Fruit fly (Drosophila melanogaster): ENCODE data around the gene CG32712.

CG32712 gene

dm6 chrX:8412197-8413160 is 21.1 kb downstream of the CG32712 start:
- no peak for TF ChIP-seq ttk (optimal IDR thresholded peaks at IDR 0.05)
- TF ChIP-seq Sin3A (optimal IDR thresholded peaks at IDR 0.05), result no peak
- TF ChIP-seq insv (optimal IDR thresholded peaks at IDR 0.05), result no peak
- no peak for TF ChIP-seq h (optimal IDR thresholded peaks at IDR 0.05)
- TF ChIP-seq Myc (optimal IDR thresholded peaks at IDR 0.05), result no peak
- no peak for TF ChIP-seq psq (optimal IDR thresholded peaks at IDR 0.05)

dm6 chrX:8411532-8411960 is 22.1 kb downstream of the CG32712 start, which contains the start of gene lawc:
Gene lawc (minus strand): TSS chrX:8411658.
- TF ChIP-seq h (optimal IDR thresholded peaks at IDR 0.05) (no peak), ttk (optimal IDR thresholded peaks at IDR 0.05) (no peak), Sin3A (optimal IDR thresholded peaks at IDR 0.05) (no peak)

dm6 chrX:8410349-8411240 is 23.0 kb downstream of the CG32712 start:
- TF ChIP-seq psq (optimal IDR thresholded peaks at IDR 0.05) (no peak), insv (optimal IDR thresholded peaks at IDR 0.05) (no peak), Myc (optimal IDR thresholded peaks at IDR 0.05) (no peak), ttk (optimal IDR thresholded peaks at IDR 0.05) (no peak), Sin3A (optimal IDR thresholded peaks at IDR 0.05) (no peak), h (optimal IDR thresholded peaks at IDR 0.05) (no peak)

dm6 chrX:8409793-8410192 is 23.8 kb downstream of the CG32712 start:
- TF ChIP-seq insv (optimal IDR thresholded peaks at IDR 0.05) (no peak), ttk (optimal IDR thresholded peaks at IDR 0.05) (no peak), h (optimal IDR thresholded peaks at IDR 0.05) (no peak), Myc (optimal IDR thresholded peaks at IDR 0.05) (no peak), psq (optimal IDR thresholded peaks at IDR 0.05) (no peak), Sin3A (optimal IDR thresholded peaks at IDR 0.05) (no peak)

dm6 chrX:8408971-8409455 is 24.6 kb downstream of the CG32712 start, which contains the start of gene Trf2:
Gene Trf2 (plus strand): TSS chrX:8409272.
- no peak for TF ChIP-seq ttk (optimal IDR thresholded peaks at IDR 0.05)
- TF ChIP-seq Myc (optimal IDR thresholded peaks at IDR 0.05), result no peak
- no peak for TF ChIP-seq Sin3A (optimal IDR thresholded peaks at IDR 0.05)
- no peak for TF ChIP-seq h (optimal IDR thresholded peaks at IDR 0.05)
- no peak for TF ChIP-seq insv (optimal IDR thresholded peaks at IDR 0.05)
- no peak for TF ChIP-seq psq (optimal IDR thresholded peaks at IDR 0.05)

- TF ChIP-seq insv (optimal IDR thresholded peaks at IDR 0.05), result no peak
- TF ChIP-seq h (optimal IDR thresholded peaks at IDR 0.05), result no peak
- TF ChIP-seq Sin3A (optimal IDR thresholded peaks at IDR 0.05), result no peak
- no peak for TF ChIP-seq ttk (optimal IDR thresholded peaks at IDR 0.05)
- TF ChIP-seq psq (optimal IDR thresholded peaks at IDR 0.05), result no peak
- no peak for TF ChIP-seq Myc (optimal IDR thresholded peaks at IDR 0.05)
Observed at dm6 chrX:8407124-8407775, 26.4 kb downstream of the CG32712 start, which contains the start of gene PIG-T. Gene PIG-T (minus strand): TSS chrX:8407263.

- TF ChIP-seq insv (optimal IDR thresholded peaks at IDR 0.05) (no peak), psq (optimal IDR thresholded peaks at IDR 0.05) (no peak), h (optimal IDR thresholded peaks at IDR 0.05) (no peak), Myc (optimal IDR thresholded peaks at IDR 0.05) (no peak), ttk (optimal IDR thresholded peaks at IDR 0.05) (no peak), Sin3A (optimal IDR thresholded peaks at IDR 0.05) (no peak)
Observed at dm6 chrX:8399019-8399623, 34.5 kb downstream of the CG32712 start.

- TF ChIP-seq h (optimal IDR thresholded peaks at IDR 0.05) (no peak), Myc (optimal IDR thresholded peaks at IDR 0.05) (no peak), psq (optimal IDR thresholded peaks at IDR 0.05) (no peak), Sin3A (optimal IDR thresholded peaks at IDR 0.05) (no peak), insv (optimal IDR thresholded peaks at IDR 0.05) (no peak), ttk (optimal IDR thresholded peaks at IDR 0.05) (no peak)
Observed at dm6 chrX:8398177-8399018, 35.2 kb downstream of the CG32712 start, which contains the start of gene CG10555. Gene CG10555 (plus strand): TSS chrX:8398940.

- TF ChIP-seq ttk (optimal IDR thresholded peaks at IDR 0.05) (no peak), Sin3A (optimal IDR thresholded peaks at IDR 0.05) (no peak), insv (optimal IDR thresholded peaks at IDR 0.05) (no peak), h (optimal IDR thresholded peaks at IDR 0.05) (no peak), psq (optimal IDR thresholded peaks at IDR 0.05) (no peak), Myc (optimal IDR thresholded peaks at IDR 0.05) (no peak)
Observed at dm6 chrX:8396611-8397010, 37.0 kb downstream of the CG32712 start.

dm6 chrX:8385481-8385880 is 48.1 kb downstream of the CG32712 start, which contains the start of gene CG1387:
Gene CG1387 (plus strand): TSS chrX:8385781.
- TF ChIP-seq psq (optimal IDR thresholded peaks at IDR 0.05), result no peak
- no peak for TF ChIP-seq Myc (optimal IDR thresholded peaks at IDR 0.05)
- no peak for TF ChIP-seq h (optimal IDR thresholded peaks at IDR 0.05)

Data from Kc167 (cell line).